Fruit fly (Drosophila melanogaster) whole organism, embryonic: Measurements from ENCODE around the gene Cpr30F.

Experiments used
- Bgb ChIP-seq: fragments of 200-800 bp; sonication (Bioruptor generic); IDR thresholded peaks from 2 replicates; pipeline ENCODE4 v1.3.6; 2022; ENCODE audit warnings: missing biosample characterization, missing genetic modification characterization; ENCODE audit not compliant: partially characterized antibody
- CG10654 ChIP-seq: fragments of 200-800 bp; sonication (Bioruptor generic); optimal IDR thresholded peaks from 2 replicates; lab custom pipeline; 2016; ENCODE audit warnings: missing biosample characterization, missing genetic modification characterization
- CG12071 ChIP-seq: fragments of 200-800 bp; sonication (Bioruptor generic); optimal IDR thresholded peaks from 3 replicates; lab custom pipeline; 2018; ENCODE audit warnings: missing biosample characterization, mild to moderate bottlenecking, missing genetic modification characterization
- CG12104 ChIP-seq: fragments of 200-800 bp; sonication (Bioruptor generic); optimal IDR thresholded peaks from 3 replicates; lab custom pipeline; 2016; ENCODE audit warnings: missing biosample characterization, missing genetic modification characterization
- CG12391 ChIP-seq: fragments of 200-800 bp; sonication (Bioruptor generic); optimal IDR thresholded peaks from 3 replicates; lab custom pipeline; 2018; ENCODE audit warnings: missing biosample characterization, mild to moderate bottlenecking, missing genetic modification characterization, moderate library complexity
- CG14441 ChIP-seq: fragments of 200-800 bp; sonication (Bioruptor generic); IDR thresholded peaks from 2 replicates; pipeline ENCODE4 v1.3.6; 2022; ENCODE audit warnings: missing biosample characterization, missing genetic modification characterization
- CG1603 ChIP-seq: fragments of 200-800 bp; sonication (Bioruptor generic); optimal IDR thresholded peaks from 2 replicates; lab custom pipeline; 2019; ENCODE audit warnings: missing biosample characterization, mild to moderate bottlenecking, missing genetic modification characterization, moderate library complexity
- CG17612 ChIP-seq: fragments of 200-800 bp; sonication (Bioruptor generic); IDR thresholded peaks from 2 replicates; pipeline ENCODE4 v1.3.6; 2022; ENCODE audit warnings: missing biosample characterization, missing genetic modification characterization
- CG30020 ChIP-seq: fragments of 200-800 bp; optimal IDR thresholded peaks from 2 replicates; lab custom pipeline; 2019; ENCODE audit warnings: missing biosample characterization, mild to moderate bottlenecking, missing genetic modification characterization, moderate library complexity
- CG32767 ChIP-seq: fragments of 200-800 bp; sonication (Bioruptor generic); IDR thresholded peaks from 2 replicates; pipeline ENCODE4 v1.3.6; 2022; ENCODE audit warnings: missing biosample characterization, missing genetic modification characterization
- CG32772 ChIP-seq: fragments of 200-800 bp; sonication (Bioruptor generic); IDR thresholded peaks from 2 replicates; pipeline ENCODE4 v1.3.6; 2022; ENCODE audit warnings: missing biosample characterization, missing genetic modification characterization
- CG34224 ChIP-seq: fragments of 200-800 bp; sonication (Bioruptor generic); IDR thresholded peaks from 3 replicates; pipeline ENCODE4 v1.3.6; 2022; ENCODE audit warnings: missing biosample characterization, missing genetic modification characterization; ENCODE audit not compliant: partially characterized antibody
- CG34422 ChIP-seq: fragments of 200-800 bp; sonication (Bioruptor generic); IDR thresholded peaks from 3 replicates; pipeline ENCODE4 v1.3.6; 2022; ENCODE audit warnings: missing biosample characterization, missing genetic modification characterization
- CG4360 ChIP-seq: fragments of 200-800 bp; sonication (Bioruptor generic); IDR thresholded peaks from 2 replicates; pipeline ENCODE4 v1.3.6; 2022; ENCODE audit warnings: missing biosample characterization, missing genetic modification characterization
- CG8290 ChIP-seq, 3 experiments: fragments of 200-800 bp; sonication (Bioruptor generic); optimal IDR thresholded peaks; 2 replicates each; lab custom pipeline; 2016 to 2019; ENCODE audit warnings: missing biosample characterization in 3 of 3, missing genetic modification characterization in 3 of 3, mild to moderate bottlenecking in 2 of 3, moderate library complexity in 1 of 3
- CHES-1-like ChIP-seq: fragments of 200-800 bp; sonication (Bioruptor generic); optimal IDR thresholded peaks from 2 replicates; lab custom pipeline; 2016; ENCODE audit warnings: missing biosample characterization, missing genetic modification characterization
- Hr78 ChIP-seq, 2 experiments: fragments of 200-800 bp in 1 of 2; fragments of >200 bp in 1 of 2; sonication (Bioruptor generic) in 1 of 2; optimal IDR thresholded peaks; 2 replicates each; lab custom pipeline; 2017 to 2019; ENCODE audit warnings: missing biosample characterization in 2 of 2, missing genetic modification characterization in 2 of 2, mild to moderate bottlenecking in 1 of 2, moderate library complexity in 1 of 2
- Hsf ChIP-seq: fragments of 200-800 bp; sonication (Bioruptor generic); optimal IDR thresholded peaks from 3 replicates; lab custom pipeline; 2016; ENCODE audit warnings: missing biosample characterization, missing genetic modification characterization
- MBD-R2 ChIP-seq: fragments of 200-800 bp; sonication (Bioruptor generic); IDR thresholded peaks from 2 replicates; pipeline ENCODE4 v1.3.6; 2022; ENCODE audit warnings: missing biosample characterization, missing genetic modification characterization
- Max ChIP-seq: fragments of 200-800 bp; sonication (Bioruptor generic); optimal IDR thresholded peaks from 2 replicates; lab custom pipeline; 2016; ENCODE audit warnings: missing biosample characterization, mild to moderate bottlenecking, missing genetic modification characterization
- Mrtf ChIP-seq: fragments of 200-800 bp; sonication (Bioruptor generic); IDR thresholded peaks from 3 replicates; pipeline ENCODE4 v1.3.6; 2022; ENCODE audit warnings: missing biosample characterization, missing genetic modification characterization
- Nf-YC ChIP-seq: fragments of 200-800 bp; optimal IDR thresholded peaks from 3 replicates; lab custom pipeline; 2019; ENCODE audit warnings: missing biosample characterization, mild to moderate bottlenecking, missing genetic modification characterization, moderate library complexity
- Oli ChIP-seq: fragments of 200-800 bp; sonication (Bioruptor generic); optimal IDR thresholded peaks from 2 replicates; lab custom pipeline; 2018; ENCODE audit warnings: missing biosample characterization, mild to moderate bottlenecking, missing genetic modification characterization, moderate library complexity
- Pdp1 ChIP-seq, 2 experiments: fragments of 200-800 bp; sonication (Bioruptor generic); optimal IDR thresholded peaks; 3 replicates each; lab custom pipeline; 2016; ENCODE audit warnings: missing biosample characterization in 2 of 2, missing genetic modification characterization in 2 of 2, mild to moderate bottlenecking in 1 of 2, moderate library complexity in 1 of 2
- Taf1 ChIP-seq: fragments of 200-800 bp; sonication (Bioruptor generic); IDR thresholded peaks from 2 replicates; pipeline ENCODE4 v1.3.6; 2022; ENCODE audit warnings: missing biosample characterization, missing genetic modification characterization
- YL-1 ChIP-seq: fragments of 200-800 bp; sonication (Bioruptor generic); optimal IDR thresholded peaks from 3 replicates; lab custom pipeline; 2017; ENCODE audit warnings: missing biosample characterization, mild to moderate bottlenecking, missing genetic modification characterization
- amos ChIP-seq: fragments of 200-800 bp; sonication (Bioruptor generic); IDR thresholded peaks from 2 replicates; pipeline ENCODE4 v1.3.6; 2022; ENCODE audit warnings: missing biosample characterization, missing genetic modification characterization; ENCODE audit not compliant: partially characterized antibody
- bbx ChIP-seq: fragments of 200-800 bp; sonication (Bioruptor generic); IDR thresholded peaks from 2 replicates; pipeline ENCODE4 v1.3.6; 2022; ENCODE audit warnings: missing biosample characterization, missing genetic modification characterization; ENCODE audit not compliant: partially characterized antibody
- chif ChIP-seq, 2 experiments: fragments of 200-800 bp; sonication (Bioruptor generic); optimal IDR thresholded peaks; 3 replicates each; lab custom pipeline; 2016; ENCODE audit warnings: missing biosample characterization in 2 of 2, missing genetic modification characterization in 2 of 2
- croc ChIP-seq: fragments of 200-800 bp; sonication (Bioruptor generic); conservative IDR thresholded peaks from 3 replicates; pipeline ENCODE4 v1.3.6; 2022; ENCODE audit warnings: missing biosample characterization, missing genetic modification characterization
- cwo ChIP-seq: fragments of 200-800 bp; sonication (Bioruptor generic); optimal IDR thresholded peaks from 3 replicates; lab custom pipeline; 2017; ENCODE audit warnings: missing biosample characterization, missing genetic modification characterization, mild to moderate bottlenecking, moderate library complexity, missing genetic modification reagents
- disco-r ChIP-seq: fragments of 200-800 bp; sonication (Bioruptor generic); optimal IDR thresholded peaks from 2 replicates; lab custom pipeline; 2016; ENCODE audit warnings: missing biosample characterization, missing genetic modification characterization
- emc ChIP-seq: fragments of 200-800 bp; sonication (Bioruptor generic); optimal IDR thresholded peaks from 2 replicates; lab custom pipeline; 2016; ENCODE audit warnings: missing biosample characterization, missing genetic modification characterization
- fd64A ChIP-seq: fragments of 200-800 bp; sonication (Bioruptor generic); optimal IDR thresholded peaks from 3 replicates; lab custom pipeline; 2018; ENCODE audit warnings: missing biosample characterization, mild to moderate bottlenecking, missing genetic modification characterization
- gsb ChIP-seq: fragments of 200-800 bp; sonication (Bioruptor generic); IDR thresholded peaks from 2 replicates; pipeline ENCODE4 v1.3.6; 2022; ENCODE audit warnings: missing biosample characterization, missing genetic modification characterization
- gsb-n ChIP-seq: fragments of 200-800 bp; sonication (Bioruptor generic); optimal IDR thresholded peaks from 3 replicates; lab custom pipeline; 2018; ENCODE audit warnings: missing biosample characterization, mild to moderate bottlenecking, missing genetic modification characterization
- kay ChIP-seq: fragments of 200-800 bp; sonication (Bioruptor generic); optimal IDR thresholded peaks from 2 replicates; lab custom pipeline; 2016; ENCODE audit warnings: missing biosample characterization, missing genetic modification characterization
- ken ChIP-seq: fragments of 200-800 bp; sonication (Bioruptor generic); IDR thresholded peaks from 3 replicates; pipeline ENCODE4 v1.3.6; 2022; ENCODE audit warnings: missing biosample characterization, missing genetic modification characterization
- nom ChIP-seq: fragments of 200-800 bp; sonication (Bioruptor generic); optimal IDR thresholded peaks from 2 replicates; lab custom pipeline; 2017; ENCODE audit warnings: missing biosample characterization, missing genetic modification characterization, mild to moderate bottlenecking, moderate library complexity, missing genetic modification reagents
- rib ChIP-seq: fragments of 200-800 bp; sonication (Bioruptor generic); IDR thresholded peaks from 2 replicates; pipeline ENCODE4 v1.3.6; 2022; ENCODE audit warnings: missing biosample characterization, missing genetic modification characterization
- slbo ChIP-seq: fragments of 200-800 bp; sonication (Bioruptor generic); IDR thresholded peaks from 2 replicates; pipeline ENCODE4 v1.3.6; 2022; ENCODE audit warnings: missing biosample characterization, missing genetic modification characterization
- so ChIP-seq: fragments of 200-800 bp; sonication (Bioruptor generic); IDR thresholded peaks from 3 replicates; pipeline ENCODE4 v1.3.6; 2022; ENCODE audit warnings: missing biosample characterization, missing genetic modification characterization
- trem ChIP-seq: fragments of 200-800 bp; optimal IDR thresholded peaks from 3 replicates; lab custom pipeline; 2019; ENCODE audit warnings: missing biosample characterization, mild to moderate bottlenecking, missing genetic modification characterization, moderate library complexity
- unpg ChIP-seq: fragments of 200-800 bp; sonication (Bioruptor generic); optimal IDR thresholded peaks from 3 replicates; lab custom pipeline; 2018; ENCODE audit warnings: missing biosample characterization, mild to moderate bottlenecking, missing genetic modification characterization, moderate library complexity
- usp ChIP-seq: fragments of >200 bp; optimal IDR thresholded peaks from 2 replicates; lab custom pipeline; 2017; ENCODE audit warnings: missing biosample characterization, missing genetic modification characterization
- zen2 ChIP-seq: fragments of 200-800 bp; sonication (Bioruptor generic); IDR thresholded peaks from 3 replicates; pipeline ENCODE4 v1.3.6; 2022; ENCODE audit warnings: missing biosample characterization, missing genetic modification characterization; ENCODE audit not compliant: partially characterized antibody

Gene Cpr30F

dm6 chr2L:9918020-9918959 is 14.7 kb downstream of the Cpr30F start, which contains the start of the genes CG5885 and CG4598 (continued):
- TF ChIP-seq so (GFP tag; lab: Robert Waterston, UW) = peak; percentile 44; the same call in 1 of the 3 replicates
- no peak for TF ChIP-seq CG4360 (GFP tag; lab: Robert Waterston, UW)
- peak; percentile 78 for TF ChIP-seq CG1603 (tag; lab: Kevin White, UChicago)
- peak; percentile 54 for TF ChIP-seq CG30020 (tag; lab: Kevin White, UChicago)
- TF ChIP-seq Oli (tag; lab: Kevin White, UChicago) = peak; percentile 62
- TF ChIP-seq disco-r = no peak
- TF ChIP-seq croc = 0 out of 3 replicates have a peak, but pooled peaks have one; percentile 25
- TF ChIP-seq gsb (GFP tag; lab: Robert Waterston, UW) = no peak
- no peak for TF ChIP-seq CG14441 (GFP tag; lab: Robert Waterston, UW)
- TF ChIP-seq YL-1 (GFP tag; lab: Kevin White, UChicago) = peak; percentile 89
- TF ChIP-seq Taf1 (GFP tag; lab: Robert Waterston, UW) = peak; percentile 55; the same call in 1 of the 2 replicates
- TF ChIP-seq emc (GFP tag; lab: Kevin White, UChicago) = no peak
- TF ChIP-seq CG8290 (GFP tag; optimal IDR thresholded peaks at IDR 0.05; lab: Kevin White, UChicago) = peak; percentile 46
- peak in 1 of 2 experiments; percentile 76 for TF ChIP-seq CG8290 (tag; optimal IDR thresholded peaks at IDR 0.05; lab: Kevin White, UChicago)
- peak; percentile 38 for TF ChIP-seq Hsf (GFP tag; lab: Kevin White, UChicago)
- no peak for TF ChIP-seq CG17612 (GFP tag; lab: Robert Waterston, UW)
- peak; percentile 82 for TF ChIP-seq CG12391
- TF ChIP-seq slbo (GFP tag; lab: Robert Waterston, UW) = peak; percentile 84
- peak; percentile 96 for TF ChIP-seq nom (GFP tag; lab: Kevin White, UChicago)
- peak; percentile 80 for TF ChIP-seq kay (GFP tag; lab: Kevin White, UChicago)
- TF ChIP-seq amos (GFP tag; lab: Robert Waterston, UW) = peak; percentile 85
- no peak for TF ChIP-seq CHES-1-like (GFP tag; lab: Kevin White, UChicago)
- TF ChIP-seq CG32772 (GFP tag; lab: Robert Waterston, UW) = peak; percentile 28; the same call in 1 of the 2 replicates
- TF ChIP-seq bbx (GFP tag; lab: Robert Waterston, UW) = peak; percentile 81
- TF ChIP-seq Bgb = peak; percentile 76
- TF ChIP-seq CG34422 = peak; percentile 63; the same call in 2 of the 3 replicates
- TF ChIP-seq Hr78 (GFP tag; optimal IDR thresholded peaks at IDR 0.05; lab: Kevin White, UChicago) = peak in 1 of 2 experiments; percentile 37
- TF ChIP-seq trem (tag; lab: Kevin White, UChicago) = peak; percentile 23
- no peak for TF ChIP-seq Max (GFP tag; lab: Kevin White, UChicago)
- TF ChIP-seq CG12071 = no peak
- peak; percentile 67 for TF ChIP-seq Nf-YC (tag; lab: Kevin White, UChicago)
- TF ChIP-seq CG32767 (GFP tag; lab: Robert Waterston, UW) = peak; percentile 34; the same call in 1 of the 2 replicates
- peak; percentile 73 for TF ChIP-seq gsb-n (tag; lab: Kevin White, UChicago)
- 0 out of 2 replicates have a peak, but pooled peaks have one; percentile 34 for TF ChIP-seq rib (GFP tag; lab: Robert Waterston, UW)
- peak in 1 of 2 experiments; percentile 30 for TF ChIP-seq chif (GFP tag; optimal IDR thresholded peaks at IDR 0.05; lab: Kevin White, UChicago)
- TF ChIP-seq ken = peak; percentile 71; the same call in 1 of the 3 replicates
- no peak for TF ChIP-seq usp (GFP tag; lab: Kevin White, UChicago)
- TF ChIP-seq CG34224 (GFP tag; lab: Robert Waterston, UW) = peak; percentile 72; the same call in 2 of the 3 replicates
- no peak for TF ChIP-seq fd64A (GFP tag; lab: Kevin White, UChicago)
- peak; percentile 15 for TF ChIP-seq cwo (GFP tag; lab: Kevin White, UChicago)
- TF ChIP-seq Pdp1 (GFP tag; optimal IDR thresholded peaks at IDR 0.05; lab: Kevin White, UChicago) = peak; percentile 16 to 68
- peak; percentile 39 for TF ChIP-seq CG10654 (GFP tag; lab: Kevin White, UChicago)
- TF ChIP-seq zen2 = peak; percentile 72; the same call in 2 of the 3 replicates
- TF ChIP-seq CG12104 (GFP tag; lab: Kevin White, UChicago) = peak; percentile 45
- TF ChIP-seq Mrtf (GFP tag; lab: Robert Waterston, UW) = peak; percentile 65; the same call in 2 of the 3 replicates
- peak; percentile 70 for TF ChIP-seq unpg (GFP tag; lab: Kevin White, UChicago)
- TF ChIP-seq MBD-R2 = peak; percentile 66
